Worm (Caenorhabditis elegans) whole organism, L4 larva: ENCODE results near the gene F13B6.3.
A peak's percentile ranks its signal among the peaks of the same experiment; 100 is the strongest.

Experiments used
- F26F4.8 ChIP-seq: fragments of 200-800 bp; sonication (Bioruptor generic); conservative IDR thresholded peaks from 2 replicates; pipeline ENCODE4 v1.3.6; 2022; ENCODE audit warnings: missing genetic modification characterization, missing compliant biosample characterization
- F49E8.2 ChIP-seq: sonication (generic microtip); optimal IDR thresholded peaks from 2 replicates; lab custom pipeline; 2016; ENCODE audit warnings: missing compliant biosample characterization, mild to moderate bottlenecking, missing genetic modification characterization, borderline replicate concordance
- R02D3.7 ChIP-seq: fragments of 150-350 bp; sonication (generic microtip); optimal IDR thresholded peaks from 3 replicates; lab custom pipeline; 2014; ENCODE audit warnings: missing biosample characterization, missing genetic modification characterization
- T26A8.4 ChIP-seq: fragments of 200-800 bp; sonication (Bioruptor generic); IDR thresholded peaks from 2 replicates; pipeline ENCODE4 v1.3.6; 2022; ENCODE audit warnings: missing genetic modification characterization, missing compliant biosample characterization
- Y75B8A.6 ChIP-seq: fragments of 200-800 bp; sonication (Bioruptor generic); IDR thresholded peaks from 2 replicates; pipeline ENCODE4 v1.3.6; 2022; ENCODE audit warnings: missing genetic modification reagents, missing genetic modification characterization, missing compliant biosample characterization
- ZK337.2 ChIP-seq: fragments of 200-800 bp; sonication (Bioruptor generic); IDR thresholded peaks from 2 replicates; pipeline ENCODE4 v1.3.6; 2022; ENCODE audit warnings: missing genetic modification reagents, missing genetic modification characterization, missing compliant biosample characterization
- ZK546.5 ChIP-seq, 2 experiments: sonication (generic microtip); optimal IDR thresholded peaks; 2 replicates each; lab custom pipeline; 2017; ENCODE audit warnings: missing biosample characterization in 2 of 2, missing genetic modification characterization in 2 of 2
- ama-1 ChIP-seq: fragments of 150-350 bp; optimal IDR thresholded peaks from 2 replicates; lab custom pipeline; 2014; ENCODE audit warnings: inconsistent platforms, mixed read lengths
- attf-4 ChIP-seq: sonication (generic microtip); optimal IDR thresholded peaks from 3 replicates; lab custom pipeline; 2017; ENCODE audit warnings: missing biosample characterization, missing genetic modification characterization
- ceh-20 ChIP-seq: fragments of 200-800 bp; sonication (Bioruptor generic); IDR thresholded peaks from 2 replicates; pipeline ENCODE4 v1.3.6; 2022; ENCODE audit warnings: missing genetic modification reagents, missing genetic modification characterization, missing compliant biosample characterization
- ceh-28 ChIP-seq: fragments of 150-350 bp; optimal IDR thresholded peaks from 2 replicates; lab custom pipeline; 2014; ENCODE audit warnings: missing biosample characterization, missing genetic modification reagents, missing genetic modification characterization
- ceh-32 ChIP-seq: sonication (generic microtip); optimal IDR thresholded peaks from 2 replicates; lab custom pipeline; 2016; ENCODE audit warnings: mild to moderate bottlenecking, missing genetic modification characterization, missing compliant biosample characterization; ENCODE audit not compliant: poor library complexity
- ceh-44 ChIP-seq: fragments of 200-800 bp; sonication (Bioruptor generic); IDR thresholded peaks from 2 replicates; pipeline ENCODE4 v1.3.6; 2022; ENCODE audit warnings: missing genetic modification reagents, missing genetic modification characterization, missing compliant biosample characterization
- ces-1 ChIP-seq: fragments of 150-350 bp; sonication (generic microtip); optimal IDR thresholded peaks from 4 replicates; lab custom pipeline; 2014; ENCODE audit warnings: missing biosample characterization, missing genetic modification reagents, missing genetic modification characterization
- ctbp-1 ChIP-seq: fragments of 200-800 bp; sonication (Bioruptor generic); IDR thresholded peaks from 2 replicates; pipeline ENCODE4 v1.3.6; 2022; ENCODE audit warnings: missing genetic modification reagents, missing genetic modification characterization, missing compliant biosample characterization
- daf-19 ChIP-seq: fragments of 200-800 bp; sonication (Bioruptor generic); conservative IDR thresholded peaks from 2 replicates; pipeline ENCODE4 v1.3.6; 2022; ENCODE audit warnings: missing genetic modification characterization, missing compliant biosample characterization
- dmd-6 ChIP-seq: fragments of 200-800 bp; sonication (Bioruptor generic); IDR thresholded peaks from 2 replicates; pipeline ENCODE4 v1.3.6; 2022; ENCODE audit warnings: missing genetic modification reagents, missing genetic modification characterization, missing compliant biosample characterization
- fkh-10 ChIP-seq: fragments of 150-350 bp; optimal IDR thresholded peaks from 2 replicates; lab custom pipeline; 2014; ENCODE audit warnings: missing biosample characterization, missing genetic modification reagents, missing genetic modification characterization
- fos-1 ChIP-seq: fragments of 150-350 bp; optimal IDR thresholded peaks from 2 replicates; lab custom pipeline; 2014; ENCODE audit warnings: missing biosample characterization, missing genetic modification characterization
- gei-8 ChIP-seq: fragments of 200-800 bp; sonication (Bioruptor generic); optimal IDR thresholded peaks from 2 replicates; lab custom pipeline; 2018; ENCODE audit warnings: mild to moderate bottlenecking, missing genetic modification characterization, missing compliant biosample characterization
- jun-1 ChIP-seq: fragments of 150-350 bp; optimal IDR thresholded peaks from 2 replicates; lab custom pipeline; 2014; ENCODE audit warnings: missing biosample characterization, missing genetic modification reagents, missing genetic modification characterization
- lin-1 ChIP-seq: fragments of 200-800 bp; sonication (Bioruptor generic); IDR thresholded peaks from 2 replicates; pipeline ENCODE4 v1.3.6; 2022; ENCODE audit warnings: missing genetic modification reagents, missing genetic modification characterization, missing compliant biosample characterization
- lin-13 ChIP-seq: fragments of 150-350 bp; optimal IDR thresholded peaks from 2 replicates; lab custom pipeline; 2014; ENCODE audit warnings: missing biosample characterization, missing genetic modification reagents, missing genetic modification characterization
- lin-15B ChIP-seq: fragments of 150-350 bp; sonication (generic microtip); optimal IDR thresholded peaks from 3 replicates; lab custom pipeline; 2014; ENCODE audit warnings: missing biosample characterization, missing genetic modification characterization
- lin-38 ChIP-seq: fragments of 200-800 bp; sonication (Bioruptor generic); IDR thresholded peaks from 2 replicates; pipeline ENCODE4 v1.3.6; 2022; ENCODE audit warnings: missing genetic modification reagents, missing genetic modification characterization, missing compliant biosample characterization
- lir-3 ChIP-seq: sonication (generic microtip); optimal IDR thresholded peaks from 2 replicates; lab custom pipeline; 2016; ENCODE audit warnings: mild to moderate bottlenecking, missing genetic modification characterization, missing compliant biosample characterization
- madf-5 ChIP-seq, 2 experiments: fragments of 200-800 bp; sonication (Bioruptor generic); IDR thresholded peaks; 2 replicates each; pipeline ENCODE4 v1.3.6; 2022; ENCODE audit warnings: missing compliant biosample characterization in 2 of 2, missing genetic modification characterization in 2 of 2
- madf-9 ChIP-seq: fragments of 200-800 bp; sonication (Bioruptor generic); conservative IDR thresholded peaks from 2 replicates; pipeline ENCODE4 v1.3.6; 2022; ENCODE audit warnings: missing genetic modification reagents, missing genetic modification characterization, missing compliant biosample characterization
- mxl-2 ChIP-seq: fragments of 200-800 bp; sonication (Bioruptor generic); conservative IDR thresholded peaks from 2 replicates; pipeline ENCODE4 v1.3.6; 2022; ENCODE audit warnings: missing genetic modification reagents, missing genetic modification characterization, missing compliant biosample characterization
- nhr-10 ChIP-seq: fragments of 150-350 bp; optimal IDR thresholded peaks from 2 replicates; lab custom pipeline; 2014; ENCODE audit warnings: missing biosample characterization, missing genetic modification characterization
- nhr-102 ChIP-seq: sonication (generic microtip); optimal IDR thresholded peaks from 2 replicates; lab custom pipeline; 2016; ENCODE audit warnings: mild to moderate bottlenecking, missing genetic modification characterization, moderate library complexity, missing compliant biosample characterization
- nhr-11 ChIP-seq: fragments of 150-350 bp; optimal IDR thresholded peaks from 2 replicates; lab custom pipeline; 2014; ENCODE audit warnings: missing biosample characterization, missing genetic modification characterization
- nhr-111 ChIP-seq: fragments of 200-800 bp; sonication (Bioruptor generic); optimal IDR thresholded peaks from 2 replicates; lab custom pipeline; 2018; ENCODE audit warnings: mild to moderate bottlenecking, missing genetic modification characterization, missing compliant biosample characterization
- nhr-28 ChIP-seq: fragments of 150-350 bp; optimal IDR thresholded peaks from 2 replicates; lab custom pipeline; 2014; ENCODE audit warnings: missing biosample characterization, missing genetic modification characterization
- pha-4 ChIP-seq, 2 experiments: fragments of 150-350 bp in 1 of 2; fragments of 200-800 bp in 1 of 2; sonication (Bioruptor generic) in 1 of 2; IDR thresholded peaks in 1 of 2; optimal IDR thresholded peaks in 1 of 2; 2 replicates each; pipeline versions ENCODE4 v1.3.6 to Lab custom; 2014 to 2022; ENCODE audit warnings: missing genetic modification characterization in 2 of 2, missing genetic modification reagents in 2 of 2, missing biosample characterization in 1 of 2, missing compliant biosample characterization in 1 of 2
- php-3 ChIP-seq: fragments of 200-800 bp; sonication (Bioruptor generic); IDR thresholded peaks from 2 replicates; pipeline ENCODE4 v1.3.6; 2022; ENCODE audit warnings: missing genetic modification reagents, missing genetic modification characterization, missing compliant biosample characterization
- rbr-2 ChIP-seq: sonication (generic microtip); optimal IDR thresholded peaks from 2 replicates; lab custom pipeline; 2016; ENCODE audit warnings: missing genotype, missing genetic modification characterization, missing compliant biosample characterization
- unc-130 ChIP-seq: sonication (generic microtip); optimal IDR thresholded peaks from 2 replicates; lab custom pipeline; 2016; ENCODE audit warnings: missing genetic modification reagents, missing genetic modification characterization, missing compliant biosample characterization
- unc-62 ChIP-seq, 3 experiments: fragments of 150-350 bp in 1 of 3; sonication (generic microtip); optimal IDR thresholded peaks in 2 of 3; peaks in 1 of 3; 1 replicate in 1 of 3; 2 replicates in 2 of 3; lab custom pipeline; 2014 to 2017; ENCODE audit warnings: missing biosample characterization in 3 of 3, missing genetic modification characterization in 3 of 3, missing genetic modification reagents in 3 of 3, missing genotype in 1 of 3
- vab-7 ChIP-seq: fragments of 200-800 bp; sonication (Bioruptor generic); IDR thresholded peaks from 2 replicates; pipeline ENCODE4 v1.3.6; 2022; ENCODE audit warnings: missing genetic modification reagents, missing genetic modification characterization, missing compliant biosample characterization
- zag-1 ChIP-seq: fragments of 150-350 bp; optimal IDR thresholded peaks from 2 replicates; lab custom pipeline; 2014; ENCODE audit warnings: missing biosample characterization, missing genetic modification characterization
- zip-11 ChIP-seq: fragments of 200-800 bp; sonication (Bioruptor generic); IDR thresholded peaks from 2 replicates; pipeline ENCODE4 v1.3.6; 2022; ENCODE audit warnings: missing genetic modification characterization, missing compliant biosample characterization

Gene F13B6.3

DNA sequence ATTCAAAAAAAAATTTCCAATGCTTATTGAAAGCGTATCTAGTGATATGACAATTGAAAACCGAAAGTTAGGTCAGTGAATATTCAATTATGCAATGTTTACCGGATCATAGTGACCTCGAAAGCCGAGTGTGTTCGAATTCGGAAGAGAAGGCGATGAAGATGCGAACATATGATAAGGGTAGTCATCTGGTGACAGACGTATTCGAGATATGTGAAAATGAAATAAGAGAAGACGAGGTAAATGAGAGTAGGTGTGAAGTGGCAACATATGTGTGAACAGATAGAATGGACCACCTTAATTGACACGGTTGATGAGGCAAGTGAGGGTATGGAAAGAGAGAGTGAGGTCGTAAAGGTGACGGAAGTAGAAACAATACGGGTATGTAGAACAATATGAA lies 10.9 kb downstream of the F13B6.3 start:
- peak in 1 of 2 experiments; percentile 92 for TF ChIP-seq unc-62 (GFP tag; optimal IDR thresholded peaks at IDR 0.05 in 1 of 2; lab: Kevin White, UChicago)
- TF ChIP-seq unc-62 (tag; optimal IDR thresholded peaks at IDR 0.05; lab: Kevin White, UChicago): no peak
- TF ChIP-seq nhr-11 (tag; lab: Kevin White, UChicago): no peak

DNA sequence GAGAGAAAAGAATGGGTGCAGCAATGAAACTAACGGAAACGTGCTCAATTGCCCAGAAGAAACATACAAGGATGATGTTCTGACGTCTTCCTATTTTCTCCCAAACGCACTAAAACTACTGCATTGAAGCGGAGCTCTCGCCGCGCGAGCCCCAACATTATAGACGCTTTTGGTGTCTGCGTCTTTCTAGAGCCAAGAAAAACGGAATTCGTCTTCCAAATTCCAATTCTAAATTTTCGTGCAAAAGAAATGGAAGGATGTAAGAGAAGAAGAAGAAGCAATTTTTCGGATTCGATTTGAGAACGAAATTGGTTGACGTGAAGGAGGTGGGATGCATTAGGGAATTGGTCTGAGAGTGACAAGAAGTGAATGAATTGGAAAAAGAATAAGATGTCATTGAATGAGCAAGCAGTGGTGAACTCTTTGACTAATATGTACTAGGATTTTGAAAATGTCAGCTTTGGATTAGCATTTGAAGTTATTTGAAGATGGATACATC lies 12.0 kb downstream of the F13B6.3 start:
- TF ChIP-seq ces-1 (GFP tag; lab: Kevin White, UChicago): peak; percentile 3
- TF ChIP-seq unc-62 (GFP tag; optimal IDR thresholded peaks at IDR 0.05 in 1 of 2; lab: Kevin White, UChicago): peak in 1 of 2 experiments; percentile 93
- no peak for TF ChIP-seq unc-62 (tag; optimal IDR thresholded peaks at IDR 0.05; lab: Kevin White, UChicago)
- TF ChIP-seq ctbp-1 (GFP tag; lab: Robert Waterston, UW): 0 out of 2 replicates have a peak, but pooled peaks have one; percentile 12
- TF ChIP-seq nhr-111 (GFP tag; lab: Kevin White, UChicago): no peak
- TF ChIP-seq, all 104 proteins: peak for 3

DNA sequence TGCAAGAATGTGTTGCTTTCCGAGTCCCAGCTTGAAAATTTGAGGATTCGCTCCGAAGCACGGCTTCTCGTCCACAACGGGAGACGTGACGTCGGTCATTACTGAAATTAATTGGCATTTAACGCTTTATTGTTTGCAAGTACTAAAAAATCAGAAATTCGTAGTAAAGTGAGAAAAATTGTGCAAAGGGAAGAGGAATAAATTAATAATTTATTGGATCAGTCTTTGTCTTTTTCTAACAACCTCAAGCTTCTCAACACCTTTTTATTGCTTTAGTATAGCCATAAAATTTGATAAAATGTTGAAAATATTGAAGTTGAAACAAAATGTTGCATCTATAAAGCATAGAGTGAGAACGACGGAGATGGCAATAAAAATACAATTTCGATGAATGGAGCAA lies 14.4 kb downstream of the F13B6.3 start, which contains the start of gene tes-1:
Gene tes-1, minus strand, starts transcription at position 101 of the 400 bp plus-strand sequence.
- TF ChIP-seq attf-4 (no peak), php-3 (GFP tag; lab: Robert Waterston, UW) (0 out of 2 replicates have a peak, but pooled peaks have one; percentile 26)

ce11 chrIV:7447556-7447955 lies 18.2 kb downstream of the F13B6.3 start, which contains the start of gene B0496.2:
TSS of gene B0496.2 (plus strand) at chrIV:7447856.
- no peak for TF ChIP-seq dmd-6
- no peak for TF ChIP-seq lin-13
- TF ChIP-seq ZK337.2: no peak
- no peak for TF ChIP-seq T26A8.4
- no peak for TF ChIP-seq F26F4.8 (GFP tag; lab: Robert Waterston, UW)
- no peak for TF ChIP-seq nhr-102 (tag; lab: Kevin White, UChicago)
- no peak for TF ChIP-seq fos-1 (tag; lab: Kevin White, UChicago)
- TF ChIP-seq ceh-32: no peak
- no peak for TF ChIP-seq lin-15B (tag; lab: Kevin White, UChicago)
- TF ChIP-seq R02D3.7: no peak
- TF ChIP-seq zip-11 (GFP tag; lab: Robert Waterston, UW): no peak
- TF ChIP-seq nhr-10 (tag; lab: Kevin White, UChicago): no peak
- TF ChIP-seq jun-1: no peak
- no peak for TF ChIP-seq lin-1
- TF ChIP-seq fkh-10 (GFP tag; lab: Kevin White, UChicago): no peak
- no peak for TF ChIP-seq Y75B8A.6 (GFP tag; lab: Robert Waterston, UW)
- no peak for TF ChIP-seq ces-1 (GFP tag; lab: Kevin White, UChicago)
- TF ChIP-seq unc-130: no peak
- TF ChIP-seq ceh-44 (GFP tag; lab: Robert Waterston, UW): no peak
- TF ChIP-seq, all 104 proteins: peak for 0

DNA sequence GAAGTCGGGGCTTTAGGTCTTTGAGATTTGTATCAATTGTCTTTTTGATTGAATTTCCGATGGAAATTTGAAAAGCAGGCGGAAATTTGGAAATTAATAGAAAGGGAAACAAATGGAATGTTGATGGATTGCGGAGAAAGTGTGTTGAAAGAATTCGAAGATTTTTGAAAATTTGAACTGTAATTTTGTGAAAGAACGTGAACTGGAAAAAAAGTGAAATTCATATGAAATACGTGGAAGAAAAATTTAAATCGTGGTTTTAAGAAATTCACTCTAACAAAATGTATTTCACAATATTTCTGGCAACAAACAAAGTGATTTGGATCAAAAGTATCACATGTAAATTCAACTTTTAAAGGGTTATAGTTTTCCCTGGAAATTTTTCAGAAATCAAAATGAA lies 19.8 kb downstream of the F13B6.3 start, which contains the start of gene B0496.1:
Gene B0496.1, plus strand, starts transcription at position 301 of the 400 bp plus-strand sequence.
- TF ChIP-seq lir-3 (tag; lab: Kevin White, UChicago) (no peak), mxl-2 (no peak), ceh-20 (GFP tag; lab: Robert Waterston, UW) (no peak), zag-1 (no peak), ceh-28 (tag; lab: Kevin White, UChicago) (no peak), madf-9 (no peak), F49E8.2 (tag; lab: Kevin White, UChicago) (no peak), pha-4 (GFP tag; IDR thresholded peaks at IDR 0.05; lab: Robert Waterston, UW) (no peak), pha-4 (tag; optimal IDR thresholded peaks at IDR 0.05; lab: Kevin White, UChicago) (no peak), lin-38 (GFP tag; lab: Robert Waterston, UW) (no peak), ZK546.5 (tag; optimal IDR thresholded peaks at IDR 0.05; lab: Kevin White, UChicago) (no peak), R02D3.7 (no peak), unc-130 (no peak), madf-5 (GFP tag; IDR thresholded peaks at IDR 0.05; lab: Robert Waterston, UW) (no peak), daf-19 (GFP tag; lab: Robert Waterston, UW) (no peak), ama-1 (lab: Kevin White, UChicago) (no peak), vab-7 (GFP tag; lab: Robert Waterston, UW) (no peak), nhr-10 (tag; lab: Kevin White, UChicago) (no peak), nhr-28 (tag; lab: Kevin White, UChicago) (no peak), gei-8 (GFP tag; lab: Kevin White, UChicago) (no peak), rbr-2 (tag; lab: Kevin White, UChicago) (no peak)
